Worm (Caenorhabditis elegans): ENCODE measurements around the gene nep-1.

nep-1 gene

DNA sequence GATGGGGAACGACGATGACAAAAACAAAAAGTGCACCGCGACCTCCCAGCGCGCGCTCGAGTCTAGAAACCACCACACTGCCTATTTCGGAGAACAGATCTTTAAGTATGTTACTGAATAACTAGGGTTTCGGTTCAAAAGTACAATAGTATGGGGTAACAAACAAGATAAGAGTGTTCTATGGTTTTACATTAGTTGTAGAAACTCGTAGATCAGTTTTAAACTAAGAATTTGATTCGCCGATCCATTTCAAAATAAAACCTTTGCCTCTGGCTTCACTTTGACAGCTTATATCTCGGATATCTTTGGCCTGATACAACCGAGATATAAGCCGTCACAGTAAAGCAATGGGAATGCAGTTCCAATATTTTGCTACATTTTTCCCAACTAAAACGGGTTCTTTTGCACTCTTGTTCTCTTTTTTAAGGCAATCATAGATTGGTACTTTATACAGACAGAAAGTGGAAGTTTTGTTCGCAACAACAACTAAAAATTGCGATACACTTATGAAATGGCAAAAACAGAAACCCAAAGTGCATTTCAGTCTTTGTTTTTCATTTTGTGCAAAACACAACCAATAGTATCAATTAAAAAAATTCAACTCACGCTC is 40.5 kb downstream of the nep-1 start:
- TF ChIP-seq pros-1 (tag; optimal IDR thresholded peaks at IDR 0.05): no peak
- no peak for TF ChIP-seq hlh-13 (GFP tag; optimal IDR thresholded peaks at IDR 0.05)

- TF ChIP-seq Y22D7AL.16 (tag; optimal IDR thresholded peaks at IDR 0.05) (no peak), lin-11 (tag; optimal IDR thresholded peaks at IDR 0.05) (no peak), unc-86 (tag; optimal IDR thresholded peaks at IDR 0.05) (no peak), C38D4.7 (GFP tag; optimal IDR thresholded peaks at IDR 0.05) (no peak), fkh-6 (tag; optimal IDR thresholded peaks at IDR 0.05) (no peak), ceh-30 (tag; optimal IDR thresholded peaks at IDR 0.05) (no peak), nhr-11 (tag; optimal IDR thresholded peaks at IDR 0.05) (no peak), ceh-9 (tag; optimal IDR thresholded peaks at IDR 0.05) (no peak), unc-55 (GFP tag; optimal IDR thresholded peaks at IDR 0.05) (no peak), F13H6.1 (tag; optimal IDR thresholded peaks at IDR 0.05) (no peak), odd-2 (tag; optimal IDR thresholded peaks at IDR 0.05) (no peak), pax-1 (tag; optimal IDR thresholded peaks at IDR 0.05) (no peak)
Measured at ce11 chrII:11614103-11614857, 42.7 kb downstream of the nep-1 start.

DNA sequence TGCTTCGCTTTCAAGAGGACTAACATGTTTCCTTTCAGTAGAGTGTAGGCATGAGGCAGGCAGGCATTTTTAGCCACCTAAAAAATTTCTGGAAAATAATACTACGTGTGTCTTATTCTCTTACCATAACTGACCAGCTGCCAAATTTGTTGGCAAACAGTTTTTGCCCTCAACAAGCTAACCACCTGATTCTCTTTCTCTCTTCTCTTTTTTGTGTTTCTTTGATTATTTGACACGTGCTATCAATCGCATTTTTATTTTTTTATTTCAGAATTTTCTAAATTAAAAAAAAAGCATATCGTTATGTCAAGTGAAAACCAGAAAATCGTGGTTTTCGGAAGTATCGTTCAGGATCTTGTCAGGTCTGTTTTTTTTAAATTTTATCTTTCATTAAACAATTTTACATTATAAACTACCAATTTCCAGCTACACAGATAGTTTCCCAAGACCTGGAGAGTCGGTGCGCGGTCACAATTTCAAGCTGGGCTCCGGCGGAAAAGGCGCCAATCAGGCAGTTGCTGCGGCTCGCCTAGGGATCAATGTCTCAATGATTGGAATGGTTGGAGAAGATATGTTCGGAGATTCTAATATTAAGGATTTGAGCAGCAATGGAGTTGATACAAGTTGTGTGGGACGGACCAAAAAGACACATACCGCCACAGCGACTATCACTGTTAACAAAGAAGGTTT is 44.8 kb downstream of the nep-1 start, which contains the start of gene F07A11.5:
TSS of gene F07A11.5 (plus strand) at position 267 of the 690 bp plus-strand sequence.
- TF ChIP-seq ceh-2 (tag; optimal IDR thresholded peaks at IDR 0.05) (no peak), pag-3 (tag; optimal IDR thresholded peaks at IDR 0.05; ENCODE audit: borderline replicate concordance) (no peak), ceh-30 (tag; optimal IDR thresholded peaks at IDR 0.05) (no peak), lim-6 (tag; optimal IDR thresholded peaks at IDR 0.05) (no peak), K02D7.2 (tag; optimal IDR thresholded peaks at IDR 0.05) (no peak), ets-4 (tag; optimal IDR thresholded peaks at IDR 0.05) (no peak), ceh-9 (tag; optimal IDR thresholded peaks at IDR 0.05) (no peak), ttx-3 (tag; optimal IDR thresholded peaks at IDR 0.05) (no peak), dmd-4 (tag; optimal IDR thresholded peaks at IDR 0.05; ENCODE audit: borderline replicate concordance) (no peak), sox-2 (GFP tag; IDR thresholded peaks at IDR 0.05) (no peak), sdc-2 (tag; optimal IDR thresholded peaks at IDR 0.05) (no peak)

DNA sequence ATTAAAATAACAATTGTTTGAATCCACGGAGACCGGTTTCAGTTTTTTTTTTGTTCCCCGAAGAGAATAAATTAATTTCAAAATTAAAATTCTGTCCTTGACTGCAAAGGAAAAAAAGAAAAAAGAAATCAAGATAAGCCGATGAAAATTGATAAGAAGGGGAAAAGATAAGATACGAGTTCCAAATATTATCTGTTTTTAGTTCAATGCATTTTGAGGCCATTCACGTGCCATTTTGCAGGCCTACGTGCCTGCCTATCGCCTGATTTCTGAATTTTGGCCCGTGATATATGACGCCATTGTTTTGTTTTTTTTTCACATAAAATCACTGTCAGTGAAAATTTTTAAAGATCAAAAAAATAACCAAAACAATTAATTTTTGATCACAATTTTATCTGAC is 45.5 kb downstream of the nep-1 start:
- no peak for TF ChIP-seq F13H6.1 (tag; optimal IDR thresholded peaks at IDR 0.05)
- no peak for TF ChIP-seq ceh-30 (tag; optimal IDR thresholded peaks at IDR 0.05)
- TF ChIP-seq pag-3 (tag; optimal IDR thresholded peaks at IDR 0.05; ENCODE audit: borderline replicate concordance): no peak
- TF ChIP-seq hlh-6 (tag; optimal IDR thresholded peaks at IDR 0.05): no peak
- TF ChIP-seq fax-1 (tag; optimal IDR thresholded peaks at IDR 0.05): no peak
- peak; percentile 98 for TF ChIP-seq elt-2 (tag; optimal IDR thresholded peaks at IDR 0.05)

- TF ChIP-seq dve-1 (tag; optimal IDR thresholded peaks at IDR 0.05) (no peak), K02D7.2 (tag; optimal IDR thresholded peaks at IDR 0.05) (no peak)
Measured at ce11 chrII:11604613-11605012, 52.4 kb downstream of the nep-1 start.
